Worm (Caenorhabditis elegans): Measurements from ENCODE around the gene ZK616.8.

ce11 chrIV:5452667-5453066 lies 40.7 kb upstream of the ZK616.8 start, which contains the start of gene Y4C6A.4:
- TF ChIP-seq ceh-13 (GFP tag; optimal IDR thresholded peaks at IDR 0.05) (no peak), tbx-37 (GFP tag; conservative IDR thresholded peaks at IDR 0.05) (no peak)

Measured in whole organism, early embryonic.